Worm (Caenorhabditis elegans) whole organism, young adult: Measurements from ENCODE around the gene fbxa-141.

Source experiments
- B0019.2 ChIP-seq: fragments of 200-800 bp; sonication (Bioruptor generic); conservative IDR thresholded peaks from 2 replicates; pipeline ENCODE4 v1.3.6; 2022; ENCODE audit warnings: missing genetic modification reagents, missing genetic modification characterization, missing compliant biosample characterization
- B0336.3 ChIP-seq: fragments of 200-800 bp; sonication (Bioruptor generic); IDR thresholded peaks from 2 replicates; pipeline ENCODE4 v1.3.6; 2022; ENCODE audit warnings: missing genetic modification characterization, missing compliant biosample characterization
- C06A6.2 ChIP-seq: fragments of 200-800 bp; sonication (Bioruptor generic); conservative IDR thresholded peaks from 2 replicates; pipeline ENCODE4 v1.3.6; 2022; ENCODE audit warnings: missing genetic modification characterization, missing compliant biosample characterization
- C17E4.6 ChIP-seq: fragments of 200-800 bp; sonication (Bioruptor generic); IDR thresholded peaks from 2 replicates; pipeline ENCODE4 v1.3.6; 2022; ENCODE audit warnings: missing genetic modification reagents, missing genetic modification characterization, missing compliant biosample characterization
- D2030.7 ChIP-seq: fragments of 200-800 bp; sonication (Bioruptor generic); IDR thresholded peaks from 2 replicates; pipeline ENCODE4 v1.3.6; 2022; ENCODE audit warnings: missing genetic modification reagents, missing genetic modification characterization, missing compliant biosample characterization
- F10E7.11 ChIP-seq: sonication (generic microtip); optimal IDR thresholded peaks from 2 replicates; lab custom pipeline; 2017; ENCODE audit warnings: mild to moderate bottlenecking, missing genetic modification characterization, moderate library complexity, missing compliant biosample characterization
- F39B2.1 ChIP-seq: fragments of 200-800 bp; sonication (Bioruptor generic); IDR thresholded peaks from 2 replicates; pipeline ENCODE4 v1.3.6; 2022; ENCODE audit warnings: missing genetic modification reagents, missing genetic modification characterization, missing compliant biosample characterization
- F49E8.2 ChIP-seq: sonication (generic microtip); optimal IDR thresholded peaks from 3 replicates; lab custom pipeline; 2017; ENCODE audit warnings: missing genetic modification characterization, mild to moderate bottlenecking, missing compliant biosample characterization, antibody characterized with exemption, moderate library complexity; ENCODE audit not compliant: insufficient read depth
- K12H6.12 ChIP-seq: fragments of 200-800 bp; sonication (Bioruptor generic); optimal IDR thresholded peaks from 2 replicates; lab custom pipeline; 2018; ENCODE audit warnings: mild to moderate bottlenecking, missing genetic modification characterization, missing compliant biosample characterization
- Y56A3A.18 ChIP-seq: fragments of 200-800 bp; sonication (Bioruptor generic); IDR thresholded peaks from 2 replicates; pipeline ENCODE4 v1.3.6; 2022; ENCODE audit warnings: missing genetic modification reagents, missing genetic modification characterization, missing compliant biosample characterization
- athp-1 ChIP-seq: sonication (generic microtip); optimal IDR thresholded peaks from 2 replicates; lab custom pipeline; 2017; ENCODE audit warnings: mild to moderate bottlenecking, missing genetic modification characterization, missing compliant biosample characterization
- attf-6 ChIP-seq: fragments of 200-800 bp; sonication (Bioruptor generic); IDR thresholded peaks from 2 replicates; pipeline ENCODE4 v1.3.6; 2022; ENCODE audit warnings: missing genetic modification reagents, missing genetic modification characterization, missing compliant biosample characterization
- bed-1 ChIP-seq: fragments of 200-800 bp; sonication (Bioruptor generic); IDR thresholded peaks from 2 replicates; pipeline ENCODE4 v1.3.6; 2022; ENCODE audit warnings: missing genetic modification reagents, missing genetic modification characterization, missing compliant biosample characterization
- bed-2 ChIP-seq: fragments of 200-800 bp; sonication (Bioruptor generic); IDR thresholded peaks from 2 replicates; pipeline ENCODE4 v1.3.6; 2022; ENCODE audit warnings: missing genetic modification reagents, missing genetic modification characterization, missing compliant biosample characterization
- ccch-3 ChIP-seq: fragments of 200-800 bp; sonication (Bioruptor generic); optimal IDR thresholded peaks from 2 replicates; lab custom pipeline; 2018; ENCODE audit warnings: mild to moderate bottlenecking, missing genetic modification characterization, missing compliant biosample characterization
- ceh-40 ChIP-seq: fragments of 200-800 bp; sonication (Bioruptor generic); IDR thresholded peaks from 2 replicates; pipeline ENCODE4 v1.3.6; 2022; ENCODE audit warnings: missing genetic modification characterization, missing compliant biosample characterization
- dox-1 ChIP-seq: fragments of 200-800 bp; sonication (Bioruptor generic); IDR thresholded peaks from 2 replicates; pipeline ENCODE4 v1.3.6; 2022; ENCODE audit warnings: missing genetic modification reagents, missing genetic modification characterization, missing compliant biosample characterization
- dpff-1 ChIP-seq: sonication (generic microtip); optimal IDR thresholded peaks from 2 replicates; lab custom pipeline; 2017; ENCODE audit warnings: mild to moderate bottlenecking, missing genetic modification characterization, missing compliant biosample characterization
- egl-18 ChIP-seq: fragments of 200-800 bp; sonication (Bioruptor generic); IDR thresholded peaks from 2 replicates; pipeline ENCODE4 v1.3.6; 2022; ENCODE audit warnings: missing genetic modification reagents, missing genetic modification characterization, missing compliant biosample characterization
- egrh-3 ChIP-seq: fragments of 200-800 bp; sonication (Bioruptor generic); IDR thresholded peaks from 2 replicates; pipeline ENCODE4 v1.3.6; 2022; ENCODE audit warnings: missing genetic modification reagents, missing genetic modification characterization, missing compliant biosample characterization
- ets-4 ChIP-seq: fragments of 200-800 bp; sonication (Bioruptor generic); optimal IDR thresholded peaks from 2 replicates; lab custom pipeline; 2018; ENCODE audit warnings: mild to moderate bottlenecking, missing genetic modification characterization, missing compliant biosample characterization
- hlh-26 ChIP-seq: fragments of 200-800 bp; sonication (Bioruptor generic); conservative IDR thresholded peaks from 2 replicates; pipeline ENCODE4 v1.3.6; 2022; ENCODE audit warnings: missing genetic modification reagents, missing genetic modification characterization, missing compliant biosample characterization
- hmg-1.2 ChIP-seq: fragments of 200-800 bp; sonication (Bioruptor generic); IDR thresholded peaks from 2 replicates; pipeline ENCODE4 v1.3.6; 2022; ENCODE audit warnings: missing genetic modification reagents, missing genetic modification characterization, missing compliant biosample characterization
- hsf-1 ChIP-seq: fragments of 200-800 bp; sonication (Bioruptor generic); IDR thresholded peaks from 2 replicates; pipeline ENCODE4 v1.3.6; 2022; ENCODE audit warnings: missing genetic modification reagents, missing genetic modification characterization, missing compliant biosample characterization
- let-526 ChIP-seq: fragments of 200-800 bp; sonication (Bioruptor generic); IDR thresholded peaks from 2 replicates; pipeline ENCODE4 v1.3.6; 2022; ENCODE audit warnings: missing genetic modification reagents, missing genetic modification characterization, missing compliant biosample characterization
- lin-40 ChIP-seq: sonication (generic microtip); optimal IDR thresholded peaks from 2 replicates; lab custom pipeline; 2016; ENCODE audit warnings: missing genetic modification characterization, mild to moderate bottlenecking, missing compliant biosample characterization, missing genotype, missing genetic modification reagents
- madf-8 ChIP-seq: fragments of 200-800 bp; sonication (Bioruptor generic); conservative IDR thresholded peaks from 2 replicates; pipeline ENCODE4 v1.3.6; 2022; ENCODE audit warnings: missing genetic modification reagents, missing genetic modification characterization, missing compliant biosample characterization
- mcd-1 ChIP-seq: fragments of 200-800 bp; sonication (Bioruptor generic); IDR thresholded peaks from 2 replicates; pipeline ENCODE4 v1.3.6; 2022; ENCODE audit warnings: missing genetic modification reagents, missing genetic modification characterization, missing compliant biosample characterization
- mxl-1 ChIP-seq: sonication (generic microtip); optimal IDR thresholded peaks from 2 replicates; lab custom pipeline; 2016; ENCODE audit warnings: missing genetic modification characterization, missing compliant biosample characterization
- nfya-1 ChIP-seq: sonication (generic microtip); optimal IDR thresholded peaks from 2 replicates; lab custom pipeline; 2017; ENCODE audit warnings: antibody characterized with exemption, missing compliant biosample characterization, missing genetic modification characterization, borderline replicate concordance; ENCODE audit not compliant: insufficient read depth
- nfya-2 ChIP-seq: fragments of 200-800 bp; sonication (Bioruptor generic); IDR thresholded peaks from 2 replicates; pipeline ENCODE4 v1.3.6; 2022; ENCODE audit warnings: missing genetic modification reagents, missing genetic modification characterization, missing compliant biosample characterization
- nhr-179 ChIP-seq: sonication (generic microtip); optimal IDR thresholded peaks from 2 replicates; lab custom pipeline; 2016; ENCODE audit warnings: mild to moderate bottlenecking, missing genetic modification characterization, missing compliant biosample characterization
- pbrm-1 ChIP-seq: fragments of 200-800 bp; sonication (Bioruptor generic); IDR thresholded peaks from 2 replicates; pipeline ENCODE4 v1.3.6; 2022; ENCODE audit warnings: missing genetic modification reagents, missing genetic modification characterization, missing compliant biosample characterization
- pha-4 ChIP-seq: fragments of 150-350 bp; sonication (generic microtip); optimal IDR thresholded peaks from 2 replicates; lab custom pipeline; 2014; ENCODE audit warnings: missing biosample characterization, missing genetic modification reagents, missing genetic modification characterization
- repo-1 ChIP-seq: sonication (generic microtip); optimal IDR thresholded peaks from 2 replicates; lab custom pipeline; 2017; ENCODE audit warnings: mild to moderate bottlenecking, missing genetic modification characterization, missing compliant biosample characterization
- sea-2 ChIP-seq: fragments of 200-800 bp; sonication (Bioruptor generic); IDR thresholded peaks from 2 replicates; pipeline ENCODE4 v1.3.6; 2022; ENCODE audit warnings: missing genetic modification characterization, missing compliant biosample characterization
- snpc-1.1 ChIP-seq: sonication (generic microtip); optimal IDR thresholded peaks from 2 replicates; lab custom pipeline; 2017; ENCODE audit warnings: missing genetic modification characterization, mild to moderate bottlenecking, missing compliant biosample characterization, antibody characterized with exemption, moderate library complexity, missing genotype, missing genetic modification reagents; ENCODE audit not compliant: insufficient read depth
- snpc-4 ChIP-seq, 5 experiments: fragments of 150-350 bp in 1 of 5; sonication (generic microtip) in 4 of 5; optimal IDR thresholded peaks; 2 replicates each; lab custom pipeline; 2014 to 2018; ENCODE audit warnings: missing genetic modification characterization in 5 of 5, missing biosample characterization in 3 of 5, antibody characterized with exemption in 2 of 5, mild to moderate bottlenecking in 2 of 5, missing compliant biosample characterization in 2 of 5, missing genotype in 2 of 5, moderate library complexity in 2 of 5, missing genetic modification reagents in 1 of 5
- tbp1 ChIP-seq: fragments of 200-800 bp; sonication (Bioruptor generic); optimal IDR thresholded peaks from 2 replicates; lab custom pipeline; 2018; ENCODE audit warnings: mild to moderate bottlenecking, missing genetic modification characterization, missing compliant biosample characterization
- tbx-9 ChIP-seq: sonication (generic microtip); optimal IDR thresholded peaks from 2 replicates; lab custom pipeline; 2016; ENCODE audit warnings: borderline replicate concordance, missing genetic modification characterization, inconsistent platforms, missing compliant biosample characterization
- unc-130 ChIP-seq: sonication (generic microtip); optimal IDR thresholded peaks from 2 replicates; lab custom pipeline; 2016; ENCODE audit warnings: missing genetic modification reagents, missing genetic modification characterization, missing compliant biosample characterization
- unc-62 ChIP-seq: fragments of 150-350 bp; optimal IDR thresholded peaks from 2 replicates; lab custom pipeline; 2014; ENCODE audit warnings: missing biosample characterization, missing genetic modification reagents, missing genetic modification characterization
- zfh-2 ChIP-seq: fragments of 200-800 bp; sonication (Bioruptor generic); conservative IDR thresholded peaks from 2 replicates; pipeline ENCODE4 v1.3.6; 2022; ENCODE audit warnings: missing genetic modification reagents, missing genetic modification characterization, missing compliant biosample characterization

Gene fbxa-141

ce11 chrX:14491103-14491502 is 21.6 kb downstream of the fbxa-141 start:
- TF ChIP-seq F39B2.1 (GFP tag; lab: Robert Waterston, UW): no peak
- no peak for TF ChIP-seq C17E4.6 (GFP tag; lab: Robert Waterston, UW)
- TF ChIP-seq bed-1 (GFP tag; lab: Robert Waterston, UW): no peak
- no peak for TF ChIP-seq F10E7.11
- TF ChIP-seq, all 124 proteins: peak for 0

- TF ChIP-seq tbx-9 (tag; lab: Kevin White, UChicago): no peak
- TF ChIP-seq F49E8.2 (tag; lab: Kevin White, UChicago): no peak
- 0 out of 2 replicates have a peak, but pooled peaks have one; percentile 37 for TF ChIP-seq sea-2 (GFP tag; lab: Robert Waterston, UW)
- 0 out of 2 replicates have a peak, but pooled peaks have one; percentile 70 for TF ChIP-seq bed-1 (GFP tag; lab: Robert Waterston, UW)
- TF ChIP-seq egrh-3: peak; percentile 93
- TF ChIP-seq mcd-1 (GFP tag; lab: Robert Waterston, UW): peak; percentile 38
- no peak for TF ChIP-seq let-526 (GFP tag; lab: Robert Waterston, UW)
- TF ChIP-seq unc-130: no peak
- 0 out of 2 replicates have a peak, but pooled peaks have one; percentile 61 for TF ChIP-seq nfya-2 (GFP tag; lab: Robert Waterston, UW)
- TF ChIP-seq zfh-2 (GFP tag; lab: Robert Waterston, UW): peak; percentile 83
- TF ChIP-seq F39B2.1 (GFP tag; lab: Robert Waterston, UW): 0 out of 2 replicates have a peak, but pooled peaks have one; percentile 42
- TF ChIP-seq Y56A3A.18 (GFP tag; lab: Robert Waterston, UW): no peak
- no peak for TF ChIP-seq B0336.3 (GFP tag; lab: Robert Waterston, UW)
These were observed 22.2 kb downstream of the fbxa-141 start for ce11 chrX:14490486-14490885.

- TF ChIP-seq D2030.7 (GFP tag; lab: Robert Waterston, UW): no peak
- peak; percentile 97 for TF ChIP-seq pbrm-1
- TF ChIP-seq sea-2 (GFP tag; lab: Robert Waterston, UW): no peak
- TF ChIP-seq C17E4.6 (GFP tag; lab: Robert Waterston, UW): no peak
- TF ChIP-seq ets-4: no peak
- no peak for TF ChIP-seq ceh-40 (GFP tag; lab: Robert Waterston, UW)
- peak; percentile 78 for TF ChIP-seq lin-40 (tag; lab: Kevin White, UChicago)
- TF ChIP-seq Y56A3A.18 (GFP tag; lab: Robert Waterston, UW): no peak
- no peak for TF ChIP-seq ccch-3
- TF ChIP-seq dox-1: peak; percentile 71
- peak; percentile 67 for TF ChIP-seq tbp1 (GFP tag; lab: Kevin White, UChicago)
- TF ChIP-seq attf-6 (GFP tag; lab: Robert Waterston, UW): no peak
- TF ChIP-seq nfya-2 (GFP tag; lab: Robert Waterston, UW): no peak
- no peak for TF ChIP-seq athp-1 (tag; lab: Kevin White, UChicago)
- no peak for TF ChIP-seq unc-62 (GFP tag; lab: Kevin White, UChicago)
- TF ChIP-seq egl-18: peak; percentile 5; the same call in 1 of the 2 replicates
- TF ChIP-seq F39B2.1 (GFP tag; lab: Robert Waterston, UW): peak; percentile 99
- TF ChIP-seq nhr-179: no peak
- no peak for TF ChIP-seq nfya-1 (tag; lab: Kevin White, UChicago)
- TF ChIP-seq hmg-1.2: peak; percentile 35; the same call in 1 of the 2 replicates
- TF ChIP-seq dpff-1 (tag; lab: Kevin White, UChicago): no peak
- TF ChIP-seq snpc-4 (GFP tag; optimal IDR thresholded peaks at IDR 0.05; lab: Kevin White, UChicago): no peak
- TF ChIP-seq snpc-4 (tag; optimal IDR thresholded peaks at IDR 0.05; lab: Kevin White, UChicago): peak in 2 of 4 experiments; percentile 5 to 58
- no peak for TF ChIP-seq B0019.2 (GFP tag; lab: Robert Waterston, UW)
- TF ChIP-seq bed-2 (GFP tag; lab: Robert Waterston, UW): no peak
- TF ChIP-seq mxl-1: no peak
- no peak for TF ChIP-seq hsf-1
- TF ChIP-seq hlh-26 (GFP tag; lab: Robert Waterston, UW): no peak
- TF ChIP-seq repo-1 (tag; lab: Kevin White, UChicago): peak; percentile 3
- no peak for TF ChIP-seq C06A6.2 (GFP tag; lab: Robert Waterston, UW)
- TF ChIP-seq K12H6.12 (tag; lab: Kevin White, UChicago): peak; percentile 64
- no peak for TF ChIP-seq pha-4 (tag; lab: Kevin White, UChicago)
- peak; percentile 44; the same call in 1 of the 2 replicates for TF ChIP-seq mcd-1 (GFP tag; lab: Robert Waterston, UW)
- TF ChIP-seq madf-8: no peak
- TF ChIP-seq snpc-1.1 (tag; lab: Kevin White, UChicago): no peak
These were observed 22.8 kb downstream of the fbxa-141 start, which contains the start of gene his-24 for ce11 chrX:14489945-14490344. his-24 (plus strand) TSS chrX:14490094.
